In genomic region chrIII:3499850-3500249, ce11 we compare ENCODE assay signal across 2 worm cellular contexts.
TF ChIP-seq lines count a peak whose summit lies in the region.

No protein-coding gene starts in this region.

TF ChIP-seq in whole organism, L4 larva, 104 proteins besides CTCF, POLR2A, EP300 and RAD21 (continued from another document and continues in another):
- TF ChIP-seq D1046.2 (GFP tag; IDR thresholded peaks at IDR 0.05; lab: Robert Waterston, UW) (0 out of 2 replicates have a peak, but pooled peaks have one; percentile 22), zfp-3 (GFP tag; conservative IDR thresholded peaks at IDR 0.05; lab: Robert Waterston, UW) (no peak), nhr-6 (tag; optimal IDR thresholded peaks at IDR 0.05; lab: Kevin White, UChicago) (no peak), dmd-8 (GFP tag; IDR thresholded peaks at IDR 0.05; lab: Robert Waterston, UW) (no peak), daf-16 (GFP tag; optimal IDR thresholded peaks at IDR 0.05; lab: Kevin White, UChicago) (no peak), daf-16 (tag; optimal IDR thresholded peaks at IDR 0.05; lab: Kevin White, UChicago) (no peak), hif-1 (tag; optimal IDR thresholded peaks at IDR 0.05; lab: Kevin White, UChicago) (peak in 1 of 2 experiments; percentile 71), nhr-77 (tag; optimal IDR thresholded peaks at IDR 0.05; lab: Kevin White, UChicago) (no peak), R02D3.7 (tag; optimal IDR thresholded peaks at IDR 0.05; lab: Kevin White, UChicago) (no peak), jun-1 (tag; optimal IDR thresholded peaks at IDR 0.05; lab: Kevin White, UChicago) (no peak), pha-4 (GFP tag; IDR thresholded peaks at IDR 0.05; lab: Robert Waterston, UW) (no peak), pha-4 (tag; optimal IDR thresholded peaks at IDR 0.05; lab: Kevin White, UChicago) (no peak), ceh-32 (tag; optimal IDR thresholded peaks at IDR 0.05; lab: Kevin White, UChicago; ENCODE audit: poor library complexity) (no peak), mes-2 (tag; optimal IDR thresholded peaks at IDR 0.05; lab: Kevin White, UChicago; ENCODE audit: poor library complexity, severe bottlenecking) (peak; percentile 89), ZK337.2 (GFP tag; IDR thresholded peaks at IDR 0.05; lab: Robert Waterston, UW) (peak; percentile 22; the same call in 1 of the 2 replicates), ama-1 (optimal IDR thresholded peaks at IDR 0.05; lab: Kevin White, UChicago) (no peak), fkh-10 (GFP tag; optimal IDR thresholded peaks at IDR 0.05; lab: Kevin White, UChicago) (no peak), madf-9 (GFP tag; conservative IDR thresholded peaks at IDR 0.05; lab: Robert Waterston, UW) (no peak), php-3 (GFP tag; IDR thresholded peaks at IDR 0.05; lab: Robert Waterston, UW) (no peak), spr-3 (GFP tag; optimal IDR thresholded peaks at IDR 0.05; lab: Kevin White, UChicago) (no peak), Y48G9A.11 (GFP tag; IDR thresholded peaks at IDR 0.05; lab: Robert Waterston, UW) (peak; percentile 85), lir-3 (tag; optimal IDR thresholded peaks at IDR 0.05; lab: Kevin White, UChicago) (no peak), mxl-3 (GFP tag; optimal IDR thresholded peaks at IDR 0.05; lab: Kevin White, UChicago) (no peak), unc-62 (GFP tag; optimal IDR thresholded peaks at IDR 0.05 in 1 of 2; lab: Kevin White, UChicago) (no peak), unc-62 (tag; optimal IDR thresholded peaks at IDR 0.05; lab: Kevin White, UChicago) (no peak), F37D6.2 (tag; optimal IDR thresholded peaks at IDR 0.05; lab: Kevin White, UChicago) (no peak), rbr-2 (tag; optimal IDR thresholded peaks at IDR 0.05; lab: Kevin White, UChicago) (peak; percentile 23), zag-1 (tag; optimal IDR thresholded peaks at IDR 0.05; lab: Kevin White, UChicago) (no peak), sdz-12 (GFP tag; optimal IDR thresholded peaks at IDR 0.05; lab: Kevin White, UChicago) (no peak), T20F7.1 (GFP tag; optimal IDR thresholded peaks at IDR 0.05; lab: Kevin White, UChicago) (peak; percentile 42), nhr-28 (tag; optimal IDR thresholded peaks at IDR 0.05; lab: Kevin White, UChicago) (no peak), tra-1 (GFP tag; IDR thresholded peaks at IDR 0.05; lab: Robert Waterston, UW) (no peak), ceh-62 (tag; optimal IDR thresholded peaks at IDR 0.05; lab: Kevin White, UChicago) (no peak), ZK546.5 (tag; optimal IDR thresholded peaks at IDR 0.05; lab: Kevin White, UChicago) (no peak), ztf-11 (tag; optimal IDR thresholded peaks at IDR 0.05; lab: Kevin White, UChicago) (no peak), lsy-2 (tag; optimal IDR thresholded peaks at IDR 0.05; lab: Kevin White, UChicago) (no peak), spr-1 (tag; optimal IDR thresholded peaks at IDR 0.05; lab: Kevin White, UChicago) (no peak), Y105C5A.15 (GFP tag; IDR thresholded peaks at IDR 0.05; lab: Robert Waterston, UW) (no peak), cey-2 (tag; optimal IDR thresholded peaks at IDR 0.05; lab: Kevin White, UChicago; ENCODE audit: borderline replicate concordance, insufficient read depth) (no peak), nhr-111 (GFP tag; optimal IDR thresholded peaks at IDR 0.05; lab: Kevin White, UChicago) (no peak), lim-7 (GFP tag; IDR thresholded peaks at IDR 0.05; lab: Robert Waterston, UW) (peak; percentile 48; the same call in 1 of the 2 replicates), dmd-6 (GFP tag; IDR thresholded peaks at IDR 0.05; lab: Robert Waterston, UW) (peak; percentile 37; the same call in 1 of the 2 replicates), dve-1 (tag; optimal IDR thresholded peaks at IDR 0.05; lab: Kevin White, UChicago; ENCODE audit: insufficient read depth) (no peak), lin-29 (GFP tag; IDR thresholded peaks at IDR 0.05; lab: Robert Waterston, UW) (no peak), Y5F2A.4 (GFP tag; optimal IDR thresholded peaks at IDR 0.05; lab: Kevin White, UChicago) (no peak), hlh-30 (tag; optimal IDR thresholded peaks at IDR 0.05; lab: Kevin White, UChicago; ENCODE audit: insufficient read depth) (no peak), madf-5 (GFP tag; IDR thresholded peaks at IDR 0.05; lab: Robert Waterston, UW) (no peak), lin-38 (GFP tag; IDR thresholded peaks at IDR 0.05; lab: Robert Waterston, UW) (peak; percentile 71), skn-1 (tag; optimal IDR thresholded peaks at IDR 0.05; lab: Kevin White, UChicago) (no peak), zfp-2 (tag; optimal IDR thresholded peaks at IDR 0.05; lab: Kevin White, UChicago) (no peak), T26A8.4 (GFP tag; IDR thresholded peaks at IDR 0.05; lab: Robert Waterston, UW) (no peak), daf-12 (tag; optimal IDR thresholded peaks at IDR 0.05; lab: Kevin White, UChicago) (no peak), nhr-237 (tag; optimal IDR thresholded peaks at IDR 0.05; lab: Kevin White, UChicago) (no peak), F44E2.7 (GFP tag; IDR thresholded peaks at IDR 0.05; lab: Robert Waterston, UW) (no peak), mdt-29 (GFP tag; IDR thresholded peaks at IDR 0.05; lab: Robert Waterston, UW) (no peak), ces-1 (GFP tag; optimal IDR thresholded peaks at IDR 0.05; lab: Kevin White, UChicago) (no peak), lin-15B (tag; optimal IDR thresholded peaks at IDR 0.05; lab: Kevin White, UChicago) (no peak), gei-8 (GFP tag; optimal IDR thresholded peaks at IDR 0.05; lab: Kevin White, UChicago) (no peak), duxl-1 (tag; optimal IDR thresholded peaks at IDR 0.05; lab: Kevin White, UChicago; ENCODE audit: poor library complexity) (no peak), saeg-2 (GFP tag; IDR thresholded peaks at IDR 0.05; lab: Robert Waterston, UW) (no peak), hmg-1.1 (GFP tag; IDR thresholded peaks at IDR 0.05; lab: Robert Waterston, UW) (peak; percentile 51; the same call in 1 of the 2 replicates), nhr-102 (tag; optimal IDR thresholded peaks at IDR 0.05; lab: Kevin White, UChicago) (no peak), ctbp-1 (GFP tag; IDR thresholded peaks at IDR 0.05; lab: Robert Waterston, UW) (no peak), tag-97 (GFP tag; IDR thresholded peaks at IDR 0.05; lab: Robert Waterston, UW) (no peak), nhr-11 (tag; optimal IDR thresholded peaks at IDR 0.05; lab: Kevin White, UChicago) (no peak), dpl-1 (GFP tag; optimal IDR thresholded peaks at IDR 0.05; lab: Kevin White, UChicago) (no peak), mxl-2 (GFP tag; conservative IDR thresholded peaks at IDR 0.05; lab: Robert Waterston, UW) (no peak), nhr-76 (tag; optimal IDR thresholded peaks at IDR 0.05; lab: Kevin White, UChicago) (no peak)

TF ChIP-seq in whole organism, late embryonic, 69 proteins besides CTCF, POLR2A, EP300 and RAD21 (continued from another document):
- peak; percentile 95 for TF ChIP-seq hlh-13 (GFP tag; optimal IDR thresholded peaks at IDR 0.05; lab: Kevin White, UChicago)
- peak; percentile 98 for TF ChIP-seq syd-9 (tag; optimal IDR thresholded peaks at IDR 0.05; lab: Kevin White, UChicago)
- no peak for TF ChIP-seq dve-1 (tag; optimal IDR thresholded peaks at IDR 0.05; lab: Kevin White, UChicago)
- TF ChIP-seq elt-4 (tag; optimal IDR thresholded peaks at IDR 0.05; lab: Kevin White, UChicago), result peak; percentile 100
- TF ChIP-seq fax-1 (tag; optimal IDR thresholded peaks at IDR 0.05; lab: Kevin White, UChicago), result peak; percentile 99
- peak; percentile 98 for TF ChIP-seq ztf-16 (tag; optimal IDR thresholded peaks at IDR 0.05; lab: Kevin White, UChicago)
- TF ChIP-seq ceh-45 (GFP tag; IDR thresholded peaks at IDR 0.05; lab: Robert Waterston, UW), result peak; percentile 97
- peak; percentile 100 for TF ChIP-seq F13H6.1 (tag; optimal IDR thresholded peaks at IDR 0.05; lab: Kevin White, UChicago)
- TF ChIP-seq ceh-48 (tag; optimal IDR thresholded peaks at IDR 0.05; lab: Kevin White, UChicago), result peak; percentile 80
- TF ChIP-seq K02D7.2 (tag; optimal IDR thresholded peaks at IDR 0.05; lab: Kevin White, UChicago), result peak; percentile 97
- peak; percentile 96 for TF ChIP-seq Y22D7AL.16 (tag; optimal IDR thresholded peaks at IDR 0.05; lab: Kevin White, UChicago)
- TF ChIP-seq npax-4 (tag; optimal IDR thresholded peaks at IDR 0.05; lab: Kevin White, UChicago), result peak; percentile 89
- TF ChIP-seq pag-3 (tag; optimal IDR thresholded peaks at IDR 0.05; lab: Kevin White, UChicago; ENCODE audit: borderline replicate concordance), result peak; percentile 100
- peak; percentile 100 for TF ChIP-seq ahr-1 (tag; optimal IDR thresholded peaks at IDR 0.05; lab: Kevin White, UChicago)
- peak; percentile 92 for TF ChIP-seq T23F11.4 (GFP tag; optimal IDR thresholded peaks at IDR 0.05; lab: Kevin White, UChicago)
- peak; percentile 100 for TF ChIP-seq tbx-7 (tag; optimal IDR thresholded peaks at IDR 0.05; lab: Kevin White, UChicago)
- TF ChIP-seq nhr-11 (tag; optimal IDR thresholded peaks at IDR 0.05; lab: Kevin White, UChicago), result no peak
- TF ChIP-seq ceh-6 (GFP tag; optimal IDR thresholded peaks at IDR 0.05; lab: Kevin White, UChicago), result peak; percentile 94
- TF ChIP-seq pros-1 (tag; optimal IDR thresholded peaks at IDR 0.05; lab: Kevin White, UChicago), result no peak
- TF ChIP-seq ceh-9 (tag; optimal IDR thresholded peaks at IDR 0.05; lab: Kevin White, UChicago), result no peak
- TF ChIP-seq pha-2 (tag; optimal IDR thresholded peaks at IDR 0.05; lab: Kevin White, UChicago), result peak; percentile 90
- peak; percentile 100 for TF ChIP-seq hlh-8 (tag; optimal IDR thresholded peaks at IDR 0.05; lab: Kevin White, UChicago)
- peak; percentile 93 for TF ChIP-seq C38D4.7 (GFP tag; optimal IDR thresholded peaks at IDR 0.05; lab: Kevin White, UChicago)
- no peak for TF ChIP-seq unc-55 (GFP tag; optimal IDR thresholded peaks at IDR 0.05; lab: Kevin White, UChicago)
- no peak for TF ChIP-seq ama-1 (optimal IDR thresholded peaks at IDR 0.05; lab: Kevin White, UChicago)
- TF ChIP-seq fkh-10 (GFP tag; optimal IDR thresholded peaks at IDR 0.05; lab: Kevin White, UChicago), result no peak
- TF ChIP-seq hlh-30 (tag; optimal IDR thresholded peaks at IDR 0.05; lab: Kevin White, UChicago; ENCODE audit: insufficient read depth), result no peak
- peak; percentile 79 for TF ChIP-seq pat-9 (tag; optimal IDR thresholded peaks at IDR 0.05; lab: Kevin White, UChicago)
- TF ChIP-seq ceh-30 (tag; optimal IDR thresholded peaks at IDR 0.05; lab: Kevin White, UChicago), result no peak
- TF ChIP-seq nhr-232 (tag; optimal IDR thresholded peaks at IDR 0.05; lab: Kevin White, UChicago), result peak; percentile 94
- TF ChIP-seq zip-5 (tag; optimal IDR thresholded peaks at IDR 0.05; lab: Kevin White, UChicago), result peak; percentile 100
- peak; percentile 100 for TF ChIP-seq pqm-1 (tag; optimal IDR thresholded peaks at IDR 0.05; lab: Kevin White, UChicago)
- TF ChIP-seq odd-2 (tag; optimal IDR thresholded peaks at IDR 0.05; lab: Kevin White, UChicago), result no peak
- TF ChIP-seq sox-2 (GFP tag; IDR thresholded peaks at IDR 0.05; lab: Robert Waterston, UW), result peak; percentile 69
- peak; percentile 100 for TF ChIP-seq ref-2 (tag; optimal IDR thresholded peaks at IDR 0.05; lab: Kevin White, UChicago)
- TF ChIP-seq mec-3 (tag; optimal IDR thresholded peaks at IDR 0.05; lab: Kevin White, UChicago; ENCODE audit: borderline replicate concordance), result peak; percentile 100
- peak; percentile 100 for TF ChIP-seq lim-6 (tag; optimal IDR thresholded peaks at IDR 0.05; lab: Kevin White, UChicago)
- TF ChIP-seq ceh-2 (tag; optimal IDR thresholded peaks at IDR 0.05; lab: Kevin White, UChicago), result peak; percentile 100
- peak; percentile 98 for TF ChIP-seq hlh-15 (tag; optimal IDR thresholded peaks at IDR 0.05; lab: Kevin White, UChicago)
